Fruit fly (Drosophila melanogaster) whole organism, pupa: ENCODE measurements around the gene Cpr23B.

Experiments
- CG10348 ChIP-seq: fragments of 200-800 bp; sonication (Bioruptor generic); IDR thresholded peaks from 2 replicates; pipeline ENCODE4 v1.3.6; 2022; ENCODE audit warnings: missing biosample characterization, missing genetic modification characterization
- CG12605 ChIP-seq: fragments of 200-800 bp; sonication (Bioruptor generic); IDR thresholded peaks from 2 replicates; pipeline ENCODE4 v1.3.6; 2022; ENCODE audit warnings: missing biosample characterization, missing genetic modification characterization
- CG13204 ChIP-seq: fragments of 200-800 bp; sonication (Bioruptor generic); optimal IDR thresholded peaks from 2 replicates; lab custom pipeline; 2018; ENCODE audit warnings: missing biosample characterization, mild to moderate bottlenecking, missing genetic modification characterization, moderate library complexity
- CG14655 ChIP-seq: fragments of 200-800 bp; sonication (Bioruptor generic); optimal IDR thresholded peaks from 3 replicates; lab custom pipeline; 2017; ENCODE audit warnings: mild to moderate bottlenecking, missing biosample characterization, missing genetic modification reagents, missing genetic modification characterization
- CG15710 ChIP-seq: fragments of 200-800 bp; sonication (Bioruptor generic); optimal IDR thresholded peaks from 2 replicates; lab custom pipeline; 2018; ENCODE audit warnings: missing biosample characterization, mild to moderate bottlenecking, missing genetic modification characterization, moderate library complexity
- CG17806 ChIP-seq: fragments of 200-800 bp; sonication (Bioruptor generic); optimal IDR thresholded peaks from 2 replicates; lab custom pipeline; 2018; ENCODE audit warnings: missing biosample characterization, mild to moderate bottlenecking, missing genetic modification characterization, moderate library complexity
- CG32121 ChIP-seq: fragments of 200-800 bp; sonication (Bioruptor generic); IDR thresholded peaks from 2 replicates; pipeline ENCODE4 v1.3.6; 2022; ENCODE audit warnings: missing biosample characterization, missing genetic modification characterization
- CG34367 ChIP-seq: fragments of 200-800 bp; sonication (Bioruptor generic); optimal IDR thresholded peaks from 2 replicates; lab custom pipeline; 2018; ENCODE audit warnings: missing biosample characterization, mild to moderate bottlenecking, missing genetic modification characterization
- CG4496 ChIP-seq: fragments of 200-800 bp; sonication (Bioruptor generic); IDR thresholded peaks from 3 replicates; pipeline ENCODE4 v1.3.6; 2022; ENCODE audit warnings: missing biosample characterization, missing genetic modification characterization
- CG8159 ChIP-seq: fragments of 200-800 bp; sonication (Bioruptor generic); optimal IDR thresholded peaks from 3 replicates; lab custom pipeline; 2018; ENCODE audit warnings: missing biosample characterization, mild to moderate bottlenecking, missing genetic modification characterization, moderate library complexity
- CG8301 ChIP-seq: fragments of 200-800 bp; sonication (Bioruptor generic); optimal IDR thresholded peaks from 2 replicates; lab custom pipeline; 2018; ENCODE audit warnings: missing biosample characterization, mild to moderate bottlenecking, missing genetic modification characterization
- CG9948 ChIP-seq: fragments of 200-800 bp; sonication (Bioruptor generic); optimal IDR thresholded peaks from 2 replicates; lab custom pipeline; 2018; ENCODE audit warnings: missing biosample characterization, mild to moderate bottlenecking, missing genetic modification characterization, moderate library complexity
- D1 ChIP-seq: fragments of 200-800 bp; sonication (Bioruptor generic); optimal IDR thresholded peaks from 2 replicates; lab custom pipeline; 2018; ENCODE audit warnings: missing biosample characterization, mild to moderate bottlenecking, missing genetic modification characterization, moderate library complexity
- EcR ChIP-seq: fragments of 200-800 bp; sonication (Bioruptor generic); optimal IDR thresholded peaks from 3 replicates; lab custom pipeline; 2019; ENCODE audit warnings: missing biosample characterization, missing genetic modification characterization, mild to moderate bottlenecking, moderate library complexity, missing genetic modification reagents
- Ets98B ChIP-seq: fragments of 200-800 bp; sonication (Bioruptor generic); IDR thresholded peaks from 2 replicates; pipeline ENCODE4 v1.3.6; 2022; ENCODE audit warnings: missing biosample characterization, missing genetic modification characterization
- Pif1A ChIP-seq: fragments of 200-800 bp; sonication (Bioruptor generic); optimal IDR thresholded peaks from 3 replicates; lab custom pipeline; 2016; ENCODE audit warnings: missing biosample characterization, missing genetic modification characterization
- Pif1B ChIP-seq: fragments of 200-800 bp; sonication (Bioruptor generic); optimal IDR thresholded peaks from 3 replicates; lab custom pipeline; 2016; ENCODE audit warnings: missing biosample characterization, missing genetic modification characterization
- Snoo ChIP-seq: fragments of 200-800 bp; sonication (Bioruptor generic); optimal IDR thresholded peaks from 3 replicates; lab custom pipeline; 2017; ENCODE audit warnings: missing biosample characterization, mild to moderate bottlenecking, missing genetic modification characterization, inconsistent platforms
- fd96Ca ChIP-seq: fragments of 200-800 bp; sonication (Bioruptor generic); IDR thresholded peaks from 3 replicates; pipeline ENCODE4 v1.3.6; 2022; ENCODE audit warnings: missing biosample characterization, missing genetic modification characterization
- gl ChIP-seq: fragments of 200-800 bp; sonication (Bioruptor generic); optimal IDR thresholded peaks from 2 replicates; lab custom pipeline; 2018; ENCODE audit warnings: missing biosample characterization, mild to moderate bottlenecking, missing genetic modification characterization
- rn ChIP-seq: fragments of 200-800 bp; sonication (Bioruptor generic); IDR thresholded peaks from 2 replicates; pipeline ENCODE4 v1.3.6; 2022; ENCODE audit warnings: missing biosample characterization, missing genetic modification characterization

Gene Cpr23B

dm6 chr2L:2874542-2875194 lies 36.5 kb downstream of the Cpr23B start, which contains the start of gene CG8814:
Gene CG8814 (plus strand): TSS chr2L:2874890.
- TF ChIP-seq CG32121 (GFP tag; lab: Robert Waterston, UW) (peak; percentile 63; the same call in 1 of the 2 replicates), Pif1A (GFP tag; lab: Kevin White, UChicago) (peak; percentile 58), CG9948 (tag; lab: Kevin White, UChicago) (peak; percentile 20), CG14655 (peak; percentile 63), EcR (GFP tag; lab: Kevin White, UChicago) (peak; percentile 7), Ets98B (GFP tag; lab: Robert Waterston, UW) (peak; percentile 79), fd96Ca (GFP tag; lab: Robert Waterston, UW) (peak; percentile 67; the same call in 1 of the 3 replicates), CG17806 (tag; lab: Kevin White, UChicago) (peak; percentile 3), CG13204 (GFP tag; lab: Kevin White, UChicago) (no peak), rn (GFP tag; lab: Robert Waterston, UW) (no peak), CG8159 (peak; percentile 43), CG34367 (no peak), gl (peak; percentile 85), CG8301 (tag; lab: Kevin White, UChicago) (peak; percentile 52), Snoo (tag; lab: Kevin White, UChicago) (peak; percentile 53), Pif1B (GFP tag; lab: Kevin White, UChicago) (peak; percentile 35), CG4496 (GFP tag; lab: Robert Waterston, UW) (peak; percentile 85), D1 (tag; lab: Kevin White, UChicago) (no peak), CG10348 (GFP tag; lab: Robert Waterston, UW) (no peak), CG15710 (peak; percentile 45), CG12605 (GFP tag; lab: Robert Waterston, UW) (peak; percentile 86)

dm6 chr2L:2878188-2878587 lies 40.0 kb downstream of the Cpr23B start, which contains the start of the genes Prx6a and Sbat:
Gene Prx6a (minus strand): TSS chr2L:2878232.
Gene Sbat (plus strand): TSS chr2L:2878344.
- TF ChIP-seq CG13204 (GFP tag; lab: Kevin White, UChicago) = no peak
- TF ChIP-seq CG8159 = peak; percentile 70
- TF ChIP-seq CG9948 (tag; lab: Kevin White, UChicago) = peak; percentile 51
- peak; percentile 24; the same call in 1 of the 2 replicates for TF ChIP-seq Ets98B (GFP tag; lab: Robert Waterston, UW)
- peak; percentile 54 for TF ChIP-seq CG34367
- peak; percentile 55 for TF ChIP-seq CG8301 (tag; lab: Kevin White, UChicago)
- peak; percentile 48 for TF ChIP-seq Pif1A (GFP tag; lab: Kevin White, UChicago)
- no peak for TF ChIP-seq EcR (GFP tag; lab: Kevin White, UChicago)
- TF ChIP-seq CG15710 = peak; percentile 69
- TF ChIP-seq fd96Ca (GFP tag; lab: Robert Waterston, UW) = peak; percentile 34; the same call in 1 of the 3 replicates
- TF ChIP-seq CG4496 (GFP tag; lab: Robert Waterston, UW) = peak; percentile 13; the same call in 1 of the 3 replicates
- TF ChIP-seq CG12605 (GFP tag; lab: Robert Waterston, UW) = no peak
- TF ChIP-seq rn (GFP tag; lab: Robert Waterston, UW) = no peak
- peak; percentile 16 for TF ChIP-seq gl
- peak; percentile 68 for TF ChIP-seq Snoo (tag; lab: Kevin White, UChicago)
- no peak for TF ChIP-seq Pif1B (GFP tag; lab: Kevin White, UChicago)
- TF ChIP-seq CG14655 = no peak
- TF ChIP-seq CG10348 (GFP tag; lab: Robert Waterston, UW) = no peak
- TF ChIP-seq CG17806 (tag; lab: Kevin White, UChicago) = peak; percentile 67
- TF ChIP-seq D1 (tag; lab: Kevin White, UChicago) = no peak
- TF ChIP-seq CG32121 (GFP tag; lab: Robert Waterston, UW) = peak; percentile 60

- TF ChIP-seq CG34367 (peak; percentile 25), CG17806 (tag; lab: Kevin White, UChicago) (peak; percentile 32), Pif1B (GFP tag; lab: Kevin White, UChicago) (peak; percentile 11), CG13204 (GFP tag; lab: Kevin White, UChicago) (no peak), CG8159 (peak; percentile 34), EcR (GFP tag; lab: Kevin White, UChicago) (no peak), CG14655 (no peak), gl (no peak), Pif1A (GFP tag; lab: Kevin White, UChicago) (peak; percentile 30), CG32121 (GFP tag; lab: Robert Waterston, UW) (peak; percentile 68), CG8301 (tag; lab: Kevin White, UChicago) (peak; percentile 31), CG10348 (GFP tag; lab: Robert Waterston, UW) (no peak), CG9948 (tag; lab: Kevin White, UChicago) (peak; percentile 17), CG4496 (GFP tag; lab: Robert Waterston, UW) (peak; percentile 83), Ets98B (GFP tag; lab: Robert Waterston, UW) (peak; percentile 82), CG15710 (peak; percentile 37), fd96Ca (GFP tag; lab: Robert Waterston, UW) (peak; percentile 83), Snoo (tag; lab: Kevin White, UChicago) (peak; percentile 22), rn (GFP tag; lab: Robert Waterston, UW) (0 out of 2 replicates have a peak, but pooled peaks have one; percentile 40), D1 (tag; lab: Kevin White, UChicago) (no peak), CG12605 (GFP tag; lab: Robert Waterston, UW) (peak; percentile 49)
These were observed 40.6 kb downstream of the Cpr23B start, which contains the start of gene RabGGTb for dm6 chr2L:2878859-2879258. Gene RabGGTb (plus strand): TSS chr2L:2879112.

dm6 chr2L:2882968-2883702 lies 44.9 kb downstream of the Cpr23B start:
- TF ChIP-seq Pif1A (GFP tag; lab: Kevin White, UChicago) (peak; percentile 12), Snoo (tag; lab: Kevin White, UChicago) (peak; percentile 28), CG32121 (GFP tag; lab: Robert Waterston, UW) (peak; percentile 20; the same call in 1 of the 2 replicates), CG9948 (tag; lab: Kevin White, UChicago) (no peak), CG12605 (GFP tag; lab: Robert Waterston, UW) (no peak), CG10348 (GFP tag; lab: Robert Waterston, UW) (no peak)
